Worm (Caenorhabditis elegans) whole organism, L1 larva: ENCODE measurements around the gene lron-4.

ENCODE experiments used
- aha-1 ChIP-seq: fragments of 150-350 bp; optimal IDR thresholded peaks from 2 replicates; lab custom pipeline; 2014; ENCODE audit warnings: missing biosample characterization, missing genetic modification characterization
- lin-15B ChIP-seq: fragments of 150-350 bp; sonication (generic microtip); optimal IDR thresholded peaks from 3 replicates; lab custom pipeline; 2014; ENCODE audit warnings: missing biosample characterization, missing genetic modification characterization

DNA sequence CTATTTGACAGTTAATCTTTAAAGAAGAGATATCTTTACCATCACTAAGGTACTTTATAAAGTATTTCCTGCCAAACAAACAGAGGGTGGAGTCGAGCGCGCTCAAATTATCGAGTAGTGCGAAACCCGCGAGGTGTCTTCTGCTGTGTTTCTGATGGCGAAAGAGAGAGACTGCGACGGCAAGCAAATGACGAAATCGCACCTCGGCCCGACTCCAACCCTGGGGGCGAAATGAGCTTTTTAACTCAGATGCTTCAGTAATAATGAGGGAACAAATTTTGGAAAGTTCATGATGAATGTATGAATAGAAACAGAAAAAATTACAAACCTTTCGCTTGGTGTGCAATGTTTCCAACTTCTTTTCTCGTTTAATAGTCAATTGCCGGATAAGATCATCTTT lies 20.4 kb downstream of the lron-4 start:
- TF ChIP-seq lin-15B (no peak), aha-1 (no peak)
